Fruit fly (Drosophila melanogaster): ENCODE results near the gene Tie.

- no peak for TF ChIP-seq Hr83 (GFP tag; optimal IDR thresholded peaks at IDR 0.05; ENCODE audit: poor library complexity, severe bottlenecking)
- TF ChIP-seq fru (GFP tag; optimal IDR thresholded peaks at IDR 0.05): no peak
- no peak for TF ChIP-seq tai (GFP tag; optimal IDR thresholded peaks at IDR 0.05)
- TF ChIP-seq dl (GFP tag; optimal IDR thresholded peaks at IDR 0.05; ENCODE audit: insufficient read depth in 1 of 2, partially characterized antibody in 2 of 2): no peak
- no peak for TF ChIP-seq Dif (GFP tag; optimal IDR thresholded peaks at IDR 0.05; ENCODE audit: partially characterized antibody)
- TF ChIP-seq Mio (GFP tag; optimal IDR thresholded peaks at IDR 0.05): no peak
- no peak for TF ChIP-seq HLH106 (tag; optimal IDR thresholded peaks at IDR 0.05)
- no peak for TF ChIP-seq sv (GFP tag; optimal IDR thresholded peaks at IDR 0.05)
These were observed 23.0 kb downstream of the Tie start for dm6 chr3L:4508926-4509457.

Measured in whole organism, wandering third instar larva.